Worm (Caenorhabditis elegans) whole organism, L3 larva: ENCODE measurements around the gene rop-1.

Experiments
- R02D3.7 ChIP-seq: fragments of 150-350 bp; optimal IDR thresholded peaks from 2 replicates; lab custom pipeline; 2014; ENCODE audit warnings: missing biosample characterization, missing genetic modification characterization
- ama-1 ChIP-seq: fragments of 150-350 bp; optimal IDR thresholded peaks from 2 replicates; lab custom pipeline; 2018
- ceh-16 ChIP-seq: sonication (generic microtip); optimal IDR thresholded peaks from 2 replicates; lab custom pipeline; 2017; ENCODE audit warnings: missing biosample characterization, missing genetic modification characterization
- ceh-28 ChIP-seq: fragments of 150-350 bp; optimal IDR thresholded peaks from 2 replicates; lab custom pipeline; 2014; ENCODE audit warnings: missing biosample characterization, missing genetic modification reagents, missing genetic modification characterization
- ceh-82 ChIP-seq: fragments of 150-350 bp; optimal IDR thresholded peaks from 2 replicates; lab custom pipeline; 2014; ENCODE audit warnings: missing biosample characterization, missing genetic modification characterization
- egl-27 ChIP-seq: sonication (generic microtip); optimal IDR thresholded peaks from 4 replicates; lab custom pipeline; 2017; ENCODE audit warnings: missing biosample characterization, missing genetic modification reagents, missing genetic modification characterization
- egl-5 ChIP-seq: fragments of 150-350 bp; optimal IDR thresholded peaks from 2 replicates; lab custom pipeline; 2017; ENCODE audit warnings: missing biosample characterization, missing genetic modification reagents, missing genetic modification characterization, inconsistent platforms
- elt-1 ChIP-seq: fragments of 150-350 bp; optimal IDR thresholded peaks from 2 replicates; lab custom pipeline; 2014; ENCODE audit warnings: missing biosample characterization, missing genetic modification characterization
- elt-2 ChIP-seq: sonication (generic microtip); optimal IDR thresholded peaks from 2 replicates; lab custom pipeline; 2016; ENCODE audit warnings: missing genetic modification reagents, mild to moderate bottlenecking, missing genetic modification characterization, missing compliant biosample characterization
- elt-3 ChIP-seq, 3 experiments: fragments of 150-350 bp in 1 of 3; sonication (generic microtip) in 2 of 3; optimal IDR thresholded peaks; 2 replicates in 2 of 3; 4 replicates in 1 of 3; lab custom pipeline; 2014 to 2017; ENCODE audit warnings: missing biosample characterization in 3 of 3, missing genetic modification characterization in 3 of 3
- eor-1 ChIP-seq, 2 experiments: fragments of 150-350 bp; optimal IDR thresholded peaks; 2 replicates each; lab custom pipeline; 2014 to 2018; ENCODE audit warnings: missing biosample characterization in 2 of 2, missing genetic modification characterization in 2 of 2
- fkh-10 ChIP-seq: sonication (generic microtip); optimal IDR thresholded peaks from 2 replicates; lab custom pipeline; 2017; ENCODE audit warnings: missing biosample characterization, missing genetic modification reagents, missing genetic modification characterization
- fkh-2 ChIP-seq: fragments of 150-350 bp; optimal IDR thresholded peaks from 2 replicates; lab custom pipeline; 2014; ENCODE audit warnings: missing biosample characterization, missing genetic modification reagents, missing genetic modification characterization
- fos-1 ChIP-seq: fragments of 150-350 bp; optimal IDR thresholded peaks from 2 replicates; lab custom pipeline; 2014; ENCODE audit warnings: missing biosample characterization, missing genetic modification characterization
- hmg-11 ChIP-seq: sonication (generic microtip); optimal IDR thresholded peaks from 2 replicates; lab custom pipeline; 2016; ENCODE audit warnings: missing genetic modification characterization, missing compliant biosample characterization
- jun-1 ChIP-seq: fragments of 150-350 bp; optimal IDR thresholded peaks from 2 replicates; lab custom pipeline; 2014; ENCODE audit warnings: missing biosample characterization, missing genetic modification reagents, missing genetic modification characterization
- lin-15B ChIP-seq: fragments of 150-350 bp; optimal IDR thresholded peaks from 2 replicates; lab custom pipeline; 2014; ENCODE audit warnings: missing biosample characterization, missing genetic modification characterization
- lin-39 ChIP-seq: fragments of 150-350 bp; optimal IDR thresholded peaks from 2 replicates; lab custom pipeline; 2018; ENCODE audit warnings: missing biosample characterization, missing genetic modification reagents, missing genetic modification characterization
- lsy-12 ChIP-seq: sonication (generic microtip); optimal IDR thresholded peaks from 2 replicates; lab custom pipeline; 2016; ENCODE audit warnings: mild to moderate bottlenecking, missing genetic modification characterization, missing compliant biosample characterization
- mml-1 ChIP-seq: fragments of 150-350 bp; sonication (generic microtip); optimal IDR thresholded peaks from 3 replicates; lab custom pipeline; 2014; ENCODE audit warnings: missing biosample characterization, missing genetic modification characterization
- nfya-1 ChIP-seq: sonication (generic microtip); optimal IDR thresholded peaks from 2 replicates; lab custom pipeline; 2017; ENCODE audit warnings: missing genetic modification characterization, mild to moderate bottlenecking, missing compliant biosample characterization, antibody characterized with exemption, moderate library complexity; ENCODE audit not compliant: insufficient read depth
- nhr-11 ChIP-seq: fragments of 150-350 bp; optimal IDR thresholded peaks from 2 replicates; lab custom pipeline; 2014; ENCODE audit warnings: missing biosample characterization, missing genetic modification characterization
- nhr-237 ChIP-seq: fragments of 150-350 bp; optimal IDR thresholded peaks from 2 replicates; lab custom pipeline; 2014; ENCODE audit warnings: missing biosample characterization, missing genetic modification characterization
- nhr-25 ChIP-seq: sonication (generic microtip); optimal IDR thresholded peaks from 2 replicates; lab custom pipeline; 2017; ENCODE audit warnings: missing biosample characterization, missing genetic modification characterization
- nhr-28 ChIP-seq: fragments of 150-350 bp; optimal IDR thresholded peaks from 2 replicates; lab custom pipeline; 2014; ENCODE audit warnings: missing biosample characterization, missing genetic modification characterization
- nhr-43 ChIP-seq: sonication (generic microtip); optimal IDR thresholded peaks from 2 replicates; lab custom pipeline; 2016; ENCODE audit warnings: mild to moderate bottlenecking, missing genetic modification characterization, missing compliant biosample characterization; ENCODE audit not compliant: poor library complexity, severe bottlenecking
- nhr-67 ChIP-seq: fragments of 150-350 bp; optimal IDR thresholded peaks from 2 replicates; lab custom pipeline; 2014; ENCODE audit warnings: missing biosample characterization, missing genetic modification characterization
- nhr-76 ChIP-seq: fragments of 150-350 bp; sonication (generic microtip); optimal IDR thresholded peaks from 5 replicates; lab custom pipeline; 2014; ENCODE audit warnings: missing biosample characterization, missing genetic modification characterization
- nhr-77 ChIP-seq: fragments of 150-350 bp; optimal IDR thresholded peaks from 2 replicates; lab custom pipeline; 2014; ENCODE audit warnings: missing biosample characterization, missing genetic modification characterization
- pha-4 ChIP-seq: fragments of 150-350 bp; optimal IDR thresholded peaks from 2 replicates; lab custom pipeline; 2014; ENCODE audit warnings: missing biosample characterization, missing genetic modification reagents, missing genetic modification characterization
- pqm-1 ChIP-seq: fragments of 150-350 bp; optimal IDR thresholded peaks from 2 replicates; lab custom pipeline; 2017; ENCODE audit warnings: missing biosample characterization, missing genetic modification characterization, inconsistent platforms
- sea-2 ChIP-seq: fragments of 150-350 bp; sonication (generic microtip); optimal IDR thresholded peaks from 4 replicates; lab custom pipeline; 2014; ENCODE audit warnings: missing biosample characterization, missing genetic modification reagents, missing genetic modification characterization
- snpc-4 ChIP-seq: fragments of 150-350 bp; optimal IDR thresholded peaks from 2 replicates; lab custom pipeline; 2014; ENCODE audit warnings: missing biosample characterization, missing genetic modification characterization
- tbx-2 ChIP-seq: sonication (generic microtip); optimal IDR thresholded peaks from 2 replicates; lab custom pipeline; 2016; ENCODE audit warnings: mild to moderate bottlenecking, missing genetic modification characterization, missing compliant biosample characterization
- unc-39 ChIP-seq: sonication (generic microtip); optimal IDR thresholded peaks from 4 replicates; lab custom pipeline; 2017; ENCODE audit warnings: missing biosample characterization, missing genetic modification characterization
- unc-62 ChIP-seq: fragments of 150-350 bp; sonication (generic microtip); optimal IDR thresholded peaks from 4 replicates; lab custom pipeline; 2014; ENCODE audit warnings: missing biosample characterization, missing genetic modification reagents, missing genetic modification characterization
- zag-1 ChIP-seq: fragments of 150-350 bp; optimal IDR thresholded peaks from 2 replicates; lab custom pipeline; 2014; ENCODE audit warnings: missing biosample characterization, missing genetic modification characterization
- ztf-4 ChIP-seq: fragments of 150-350 bp; optimal IDR thresholded peaks from 2 replicates; lab custom pipeline; 2014; ENCODE audit warnings: missing biosample characterization, missing genetic modification characterization

rop-1 gene

DNA sequence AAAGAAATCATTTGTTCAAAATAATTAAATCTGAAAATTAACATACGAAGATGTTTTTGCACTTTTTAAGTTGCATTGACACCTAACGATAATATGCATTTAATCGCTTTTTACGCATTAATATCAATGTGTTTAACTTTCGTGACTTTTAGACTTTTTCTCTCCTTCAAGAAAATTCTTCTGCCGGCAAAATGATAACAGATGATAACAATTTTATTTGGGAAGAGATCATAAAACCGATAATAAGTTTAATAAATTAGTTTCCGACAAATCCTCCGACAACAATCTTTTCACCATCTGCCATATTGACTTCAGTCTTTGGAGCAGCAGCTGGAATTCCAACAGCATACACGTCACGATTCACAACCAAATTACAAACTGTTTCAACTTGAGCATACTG is 25.3 kb upstream of the rop-1 start:
- TF ChIP-seq pha-4 (tag; lab: Kevin White, UChicago) (peak; percentile 34), hmg-11 (tag; lab: Kevin White, UChicago) (no peak), fos-1 (tag; lab: Kevin White, UChicago) (peak; percentile 23), pqm-1 (tag; lab: Kevin White, UChicago) (peak; percentile 85), jun-1 (peak; percentile 37), elt-2 (peak; percentile 89), nhr-25 (no peak), lsy-12 (tag; lab: Kevin White, UChicago) (no peak), nhr-28 (tag; lab: Kevin White, UChicago) (no peak)

DNA sequence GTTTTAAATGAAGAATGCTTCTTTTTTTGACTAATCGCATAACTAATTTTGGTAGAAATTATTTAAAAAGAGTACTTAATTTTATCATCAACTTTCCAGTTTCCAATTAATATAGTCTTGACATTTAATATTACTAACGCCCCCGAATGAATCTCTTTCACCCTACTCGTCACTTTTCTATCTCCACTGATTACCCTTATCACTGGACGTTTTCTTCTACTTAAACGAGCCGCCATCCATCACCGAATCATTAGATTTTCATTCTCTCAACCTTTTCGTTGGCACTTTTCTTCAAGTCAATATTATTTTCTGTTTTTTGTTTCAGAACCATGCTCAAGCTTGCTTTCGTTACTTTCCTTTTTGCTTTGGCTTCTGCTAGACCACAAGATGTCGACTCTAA is 22.7 kb upstream of the rop-1 start, which contains the start of gene lys-1:
lys-1 (plus strand) TSS at position 326 of the 400 bp plus-strand sequence.
- TF ChIP-seq pqm-1 (tag; lab: Kevin White, UChicago) (peak; percentile 83), egl-27 (no peak), unc-62 (GFP tag; lab: Kevin White, UChicago) (no peak), jun-1 (no peak), elt-1 (no peak), elt-2 (peak; percentile 87), fkh-2 (no peak), nhr-76 (tag; lab: Kevin White, UChicago) (no peak)

DNA sequence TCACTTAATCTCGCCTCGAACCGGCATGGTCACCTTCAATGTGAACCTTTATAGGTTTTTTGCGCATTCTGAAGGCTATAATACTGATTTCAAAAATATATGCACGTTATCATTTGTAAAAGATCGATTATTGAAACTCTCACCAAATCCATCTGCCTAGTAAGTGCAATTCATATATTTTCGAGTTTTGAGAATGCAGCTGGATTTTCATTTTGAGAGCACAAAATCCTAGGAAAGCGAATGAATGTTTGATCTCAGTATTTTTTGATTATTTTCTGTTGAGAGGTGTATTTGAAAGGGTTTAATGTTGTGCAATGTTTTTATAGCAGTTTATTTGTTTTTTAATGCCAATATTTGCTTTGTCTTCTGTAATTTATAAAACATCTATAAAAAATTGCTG is 21.2 kb upstream of the rop-1 start:
- no peak for TF ChIP-seq R02D3.7 (tag; lab: Kevin White, UChicago)
- TF ChIP-seq unc-39 (tag; lab: Kevin White, UChicago): no peak
- TF ChIP-seq ztf-4 (tag; lab: Kevin White, UChicago): no peak
- TF ChIP-seq nhr-43 (tag; lab: Kevin White, UChicago): no peak
- TF ChIP-seq zag-1 (tag; lab: Kevin White, UChicago): no peak
- no peak for TF ChIP-seq fkh-2
- no peak for TF ChIP-seq nhr-77 (tag; lab: Kevin White, UChicago)
- no peak for TF ChIP-seq nhr-237 (tag; lab: Kevin White, UChicago)
- TF ChIP-seq elt-2: no peak

DNA sequence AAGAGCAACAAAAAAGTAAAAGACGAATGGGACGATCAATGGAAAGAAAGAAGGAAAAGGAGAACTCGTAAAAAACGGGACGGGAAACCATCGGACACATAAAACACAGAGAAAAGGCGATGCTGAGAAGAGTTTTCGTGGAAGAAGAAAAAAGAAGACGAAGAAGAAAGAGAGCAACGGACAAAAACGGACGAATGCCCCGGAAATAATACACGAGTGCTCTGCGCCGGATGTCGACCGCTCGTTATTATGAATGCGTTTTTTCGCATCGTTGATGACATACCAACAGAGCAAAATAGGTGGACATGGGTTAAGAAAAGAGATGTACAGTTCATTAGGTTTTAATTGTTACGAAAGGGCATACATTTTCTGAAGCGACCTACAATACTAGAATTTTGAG is 20.8 kb upstream of the rop-1 start, which contains the start of gene Y22F5A.11:
Y22F5A.11 (minus strand) TSS at position 28 of the 400 bp plus-strand sequence.
- TF ChIP-seq eor-1 (tag; optimal IDR thresholded peaks at IDR 0.05; lab: Kevin White, UChicago): no peak
- no peak for TF ChIP-seq nhr-67 (tag; lab: Kevin White, UChicago)
- peak; percentile 68 for TF ChIP-seq snpc-4 (tag; lab: Kevin White, UChicago)
- TF ChIP-seq hmg-11 (tag; lab: Kevin White, UChicago): peak; percentile 4
- no peak for TF ChIP-seq ceh-82 (tag; lab: Kevin White, UChicago)
- TF ChIP-seq lin-39: peak; percentile 42
- TF ChIP-seq egl-5 (tag; lab: Kevin White, UChicago): peak; percentile 46
- TF ChIP-seq nfya-1: peak; percentile 20
- no peak for TF ChIP-seq ama-1 (lab: Kevin White, UChicago)

DNA sequence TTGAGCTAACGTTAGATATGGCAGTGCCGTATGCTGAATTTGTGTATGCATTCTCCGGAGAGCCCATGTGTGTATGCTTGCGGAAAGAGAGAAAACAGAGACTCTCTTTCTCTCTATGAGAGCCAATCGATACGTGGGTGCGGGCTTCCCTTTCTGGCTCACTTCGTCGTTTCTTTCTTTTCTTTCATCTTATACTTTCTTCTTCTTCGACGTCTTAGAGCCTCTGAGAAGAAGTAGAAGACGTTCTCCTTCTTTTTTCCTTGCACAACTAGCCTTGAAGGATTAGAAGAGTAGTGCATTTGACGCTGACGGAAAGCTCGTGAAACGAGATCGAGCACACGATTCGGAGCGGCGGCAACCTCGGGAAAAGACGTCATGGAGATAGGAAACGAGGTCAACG is 19.0 kb upstream of the rop-1 start:
- peak; percentile 64 for TF ChIP-seq sea-2 (GFP tag; lab: Kevin White, UChicago)
- TF ChIP-seq ceh-28 (tag; lab: Kevin White, UChicago): peak; percentile 56
- no peak for TF ChIP-seq ceh-16 (tag; lab: Kevin White, UChicago)
- TF ChIP-seq elt-3 (tag; optimal IDR thresholded peaks at IDR 0.05; lab: Kevin White, UChicago): no peak
- TF ChIP-seq elt-1: peak; percentile 67
- TF ChIP-seq nfya-1: peak; percentile 77
- no peak for TF ChIP-seq nhr-67 (tag; lab: Kevin White, UChicago)
- peak; percentile 85 for TF ChIP-seq fkh-10 (GFP tag; lab: Kevin White, UChicago)
- peak; percentile 76 for TF ChIP-seq hmg-11 (tag; lab: Kevin White, UChicago)
- TF ChIP-seq unc-39 (tag; lab: Kevin White, UChicago): no peak
- TF ChIP-seq R02D3.7 (tag; lab: Kevin White, UChicago): no peak
- TF ChIP-seq nhr-237 (tag; lab: Kevin White, UChicago): no peak
- TF ChIP-seq ceh-82 (tag; lab: Kevin White, UChicago): no peak
- peak; percentile 46 for TF ChIP-seq nhr-11
- TF ChIP-seq egl-27: no peak
- TF ChIP-seq unc-62 (GFP tag; lab: Kevin White, UChicago): peak; percentile 81
- TF ChIP-seq lin-15B (tag; lab: Kevin White, UChicago): no peak
- no peak for TF ChIP-seq pha-4 (tag; lab: Kevin White, UChicago)
- no peak for TF ChIP-seq tbx-2 (tag; lab: Kevin White, UChicago)
- no peak for TF ChIP-seq pqm-1 (tag; lab: Kevin White, UChicago)
- peak; percentile 55 for TF ChIP-seq snpc-4 (tag; lab: Kevin White, UChicago)
- no peak for TF ChIP-seq mml-1 (tag; lab: Kevin White, UChicago)
